Worm (Caenorhabditis elegans) whole organism, L1 larva: ENCODE data around the gene F49H12.7.
A peak's percentile ranks its signal among the peaks of the same experiment; 100 is the strongest.
"Not testable (repeated sequence)": the region's sequence is repeated elsewhere in the genome, so short reads cannot be mapped to it uniquely, and the experiment has no call there.

Experiments used
- C04F5.9 ChIP-seq: sonication (generic microtip); optimal IDR thresholded peaks from 2 replicates; lab custom pipeline; 2016; ENCODE audit warnings: missing genetic modification characterization, missing compliant biosample characterization
- C16A3.4 ChIP-seq: fragments of 150-350 bp; optimal IDR thresholded peaks from 2 replicates; lab custom pipeline; 2014; ENCODE audit warnings: missing biosample characterization, missing genetic modification characterization
- C34B4.2 ChIP-seq: sonication (generic microtip); optimal IDR thresholded peaks from 2 replicates; lab custom pipeline; 2017; ENCODE audit warnings: mild to moderate bottlenecking, missing genetic modification characterization, missing compliant biosample characterization
- F16B12.6 ChIP-seq: fragments of 150-350 bp; optimal IDR thresholded peaks from 2 replicates; lab custom pipeline; 2014; ENCODE audit warnings: missing biosample characterization, missing genetic modification characterization
- aha-1 ChIP-seq: fragments of 150-350 bp; optimal IDR thresholded peaks from 2 replicates; lab custom pipeline; 2014; ENCODE audit warnings: missing biosample characterization, missing genetic modification characterization
- aly-2 ChIP-seq: fragments of 150-350 bp; optimal IDR thresholded peaks from 2 replicates; lab custom pipeline; 2014; ENCODE audit warnings: missing biosample characterization, missing genetic modification characterization
- ama-1 ChIP-seq: fragments of 150-350 bp; optimal IDR thresholded peaks from 2 replicates; lab custom pipeline; 2014
- ceh-8 ChIP-seq: fragments of 200-800 bp; sonication (Bioruptor generic); optimal IDR thresholded peaks from 2 replicates; lab custom pipeline; 2018; ENCODE audit warnings: mild to moderate bottlenecking, missing genetic modification characterization, moderate library complexity, missing compliant biosample characterization
- ceh-90 ChIP-seq: sonication (generic microtip); optimal IDR thresholded peaks from 2 replicates; lab custom pipeline; 2016; ENCODE audit warnings: missing genetic modification characterization, missing compliant biosample characterization
- dpl-1 ChIP-seq, 3 experiments: fragments of 150-350 bp in 2 of 3; sonication (generic microtip) in 1 of 3; optimal IDR thresholded peaks; 2 replicates each; lab custom pipeline; 2014 to 2017; ENCODE audit warnings: missing biosample characterization in 3 of 3, missing genetic modification characterization in 3 of 3, missing genetic modification reagents in 3 of 3
- efl-3 ChIP-seq: fragments of 200-800 bp; sonication (Bioruptor generic); optimal IDR thresholded peaks from 2 replicates; lab custom pipeline; 2018; ENCODE audit warnings: mild to moderate bottlenecking, missing genetic modification characterization, missing compliant biosample characterization
- elt-2 ChIP-seq: sonication (generic microtip); optimal IDR thresholded peaks from 2 replicates; lab custom pipeline; 2016; ENCODE audit warnings: missing genetic modification characterization, mild to moderate bottlenecking, inconsistent platforms, missing compliant biosample characterization, missing genetic modification reagents
- elt-3 ChIP-seq, 6 experiments: fragments of 150-350 bp in 1 of 6; sonication (generic microtip); optimal IDR thresholded peaks; 2 replicates each; lab custom pipeline; 2017 to 2018; ENCODE audit warnings: missing biosample characterization in 6 of 6, missing genetic modification characterization in 6 of 6, inconsistent platforms in 1 of 6
- fkh-4 ChIP-seq: sonication (generic microtip); optimal IDR thresholded peaks from 2 replicates; lab custom pipeline; 2016; ENCODE audit warnings: missing compliant biosample characterization, missing genetic modification characterization, borderline replicate concordance
- fos-1 ChIP-seq: fragments of 150-350 bp; optimal IDR thresholded peaks from 2 replicates; lab custom pipeline; 2014; ENCODE audit warnings: missing biosample characterization, missing genetic modification characterization
- grh-1 ChIP-seq: fragments of 200-800 bp; sonication (Bioruptor generic); IDR thresholded peaks from 2 replicates; pipeline ENCODE4 v1.3.6; 2022; ENCODE audit warnings: missing genetic modification reagents, missing genetic modification characterization, missing compliant biosample characterization
- hlh-4 ChIP-seq: sonication (generic microtip); optimal IDR thresholded peaks from 2 replicates; lab custom pipeline; 2016; ENCODE audit warnings: mild to moderate bottlenecking, missing genetic modification characterization, missing compliant biosample characterization
- hpl-2 ChIP-seq: fragments of 150-350 bp; optimal IDR thresholded peaks from 2 replicates; lab custom pipeline; 2014; ENCODE audit warnings: missing biosample characterization, missing genetic modification reagents, missing genetic modification characterization
- irx-1 ChIP-seq: sonication (generic microtip); optimal IDR thresholded peaks from 2 replicates; lab custom pipeline; 2016; ENCODE audit warnings: missing genetic modification characterization, missing compliant biosample characterization
- isw-1 ChIP-seq: fragments of 200-800 bp; sonication (Bioruptor generic); IDR thresholded peaks from 2 replicates; pipeline ENCODE4 v1.3.6; 2022; ENCODE audit warnings: missing genetic modification characterization, missing compliant biosample characterization
- lin-35 ChIP-seq, 2 experiments: fragments of 150-350 bp; optimal IDR thresholded peaks; 2 replicates each; lab custom pipeline; 2014; ENCODE audit warnings: missing biosample characterization in 2 of 2, missing genetic modification characterization in 2 of 2, missing genetic modification reagents in 2 of 2
- nhr-12 ChIP-seq: sonication (generic microtip); optimal IDR thresholded peaks from 2 replicates; lab custom pipeline; 2017; ENCODE audit warnings: missing biosample characterization, missing genetic modification characterization
- nhr-20 ChIP-seq: sonication (generic microtip); optimal IDR thresholded peaks from 2 replicates; lab custom pipeline; 2016; ENCODE audit warnings: mild to moderate bottlenecking, missing genetic modification characterization, missing compliant biosample characterization
- nhr-47 ChIP-seq: sonication (generic microtip); optimal IDR thresholded peaks from 2 replicates; lab custom pipeline; 2016; ENCODE audit warnings: mild to moderate bottlenecking, missing genetic modification characterization, moderate library complexity, missing compliant biosample characterization
- nhr-71 ChIP-seq: sonication (generic microtip); optimal IDR thresholded peaks from 2 replicates; lab custom pipeline; 2016; ENCODE audit warnings: mild to moderate bottlenecking, missing genetic modification characterization, moderate library complexity, missing compliant biosample characterization
- nhr-77 ChIP-seq: fragments of 150-350 bp; optimal IDR thresholded peaks from 2 replicates; lab custom pipeline; 2014; ENCODE audit warnings: missing biosample characterization, missing genetic modification characterization
- nhr-84 ChIP-seq: sonication (generic microtip); optimal IDR thresholded peaks from 2 replicates; lab custom pipeline; 2017; ENCODE audit warnings: missing biosample characterization, missing genetic modification characterization
- nhr-85 ChIP-seq: sonication (generic microtip); peaks from one replicate; lab custom pipeline; 2016; ENCODE audit warnings: missing genetic modification characterization, inconsistent platforms, missing compliant biosample characterization
- nhr-90 ChIP-seq: sonication (generic microtip); optimal IDR thresholded peaks from 2 replicates; lab custom pipeline; 2016; ENCODE audit warnings: mild to moderate bottlenecking, missing genetic modification characterization, missing compliant biosample characterization; ENCODE audit not compliant: poor library complexity
- pax-3 ChIP-seq: fragments of 200-800 bp; sonication (Bioruptor generic); optimal IDR thresholded peaks from 2 replicates; lab custom pipeline; 2018; ENCODE audit warnings: mild to moderate bottlenecking, missing genetic modification characterization, moderate library complexity, missing compliant biosample characterization
- snpc-4 ChIP-seq: fragments of 150-350 bp; optimal IDR thresholded peaks from 2 replicates; lab custom pipeline; 2014; ENCODE audit warnings: missing biosample characterization, missing genetic modification characterization
- tlp-1 ChIP-seq: fragments of 150-350 bp; optimal IDR thresholded peaks from 2 replicates; lab custom pipeline; 2014; ENCODE audit warnings: missing biosample characterization, missing genetic modification characterization
- unc-130 ChIP-seq: fragments of 150-350 bp; optimal IDR thresholded peaks from 2 replicates; lab custom pipeline; 2017; ENCODE audit warnings: missing biosample characterization, missing genetic modification characterization, inconsistent platforms
- unc-86 ChIP-seq: sonication (generic microtip); optimal IDR thresholded peaks from 2 replicates; lab custom pipeline; 2016; ENCODE audit warnings: missing genetic modification characterization, missing compliant biosample characterization
- unc-98 ChIP-seq: fragments of 200-800 bp; sonication (Bioruptor generic); IDR thresholded peaks from 2 replicates; pipeline ENCODE4 v1.3.6; 2022; ENCODE audit warnings: missing genetic modification characterization, missing compliant biosample characterization

The F49H12.7 gene

DNA sequence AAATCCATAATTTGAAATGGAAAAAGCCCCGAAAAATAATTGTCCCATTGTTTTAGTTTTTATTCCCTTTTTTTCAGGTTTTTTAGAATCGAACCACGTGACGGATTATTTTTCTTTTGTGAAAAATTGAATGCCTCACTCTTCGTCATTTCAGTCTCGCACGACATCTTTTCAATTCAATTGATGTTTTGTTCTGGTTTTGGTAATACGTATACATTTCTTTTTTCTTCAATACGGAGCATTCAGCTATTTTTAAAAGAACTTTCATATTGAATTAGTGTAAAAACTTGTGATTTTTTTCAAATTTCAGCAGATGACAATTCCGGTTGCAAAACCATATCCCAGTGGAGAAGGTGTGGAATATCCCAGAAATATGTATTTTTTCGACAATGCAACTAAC, at the start of gene F49H12.7:
Gene F49H12.7, plus strand, starts transcription at position 301 of the 400 bp plus-strand sequence.
- TF ChIP-seq pax-3 (tag; lab: Kevin White, UChicago), result peak; percentile 50
- TF ChIP-seq efl-3 (GFP tag; lab: Kevin White, UChicago), result no peak

DNA sequence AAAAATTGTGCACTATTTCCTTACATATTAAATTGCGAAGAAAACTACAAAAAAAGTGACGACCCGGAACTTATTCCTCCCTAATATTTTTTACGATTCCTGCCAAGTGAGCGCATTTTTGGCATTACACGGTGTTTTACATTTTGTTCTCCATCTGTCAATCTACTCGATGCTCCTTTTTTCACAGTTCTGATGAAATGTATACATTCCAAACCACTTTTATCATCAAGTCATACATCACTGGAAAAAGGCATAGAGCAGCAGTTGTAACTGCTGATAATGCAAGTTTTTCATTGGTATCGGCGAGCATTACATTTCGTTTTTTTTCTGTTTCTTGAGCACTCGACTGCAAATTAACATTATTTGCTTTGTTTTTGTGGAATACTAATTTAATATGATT, 46.6 kb upstream of the F49H12.7 start:
- peak; percentile 22 for TF ChIP-seq elt-2 (tag; lab: Kevin White, UChicago)
- no peak for TF ChIP-seq nhr-85 (tag; lab: Kevin White, UChicago)
- TF ChIP-seq C34B4.2 (tag; lab: Kevin White, UChicago), result no peak
- TF ChIP-seq snpc-4 (tag; lab: Kevin White, UChicago), result no peak
- TF ChIP-seq lin-35 (GFP tag; optimal IDR thresholded peaks at IDR 0.05; lab: Kevin White, UChicago), result peak in 1 of 2 experiments; percentile 8
- no peak for TF ChIP-seq unc-130 (tag; lab: Kevin White, UChicago)

DNA sequence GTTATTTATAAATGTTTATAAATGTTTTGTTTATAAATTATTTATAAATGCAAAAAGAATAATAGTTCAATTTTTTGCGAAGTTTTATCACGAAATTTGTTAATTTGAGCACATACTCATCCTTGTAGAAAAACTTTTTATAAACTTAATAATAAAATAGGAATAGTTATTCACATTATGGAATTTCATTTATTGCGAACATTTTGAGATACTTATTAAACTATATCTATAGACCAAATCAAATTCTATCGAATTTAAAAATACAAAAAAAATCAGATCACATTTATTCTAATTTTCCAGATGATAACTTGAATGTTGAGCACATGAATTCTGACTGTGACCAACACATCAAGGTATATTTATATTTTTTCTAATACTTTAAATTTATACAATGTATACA, 46.0 kb upstream of the F49H12.7 start, which contains the start of gene Y102A11A.3:
Gene Y102A11A.3, plus strand, starts transcription at position 301 of the 400 bp plus-strand sequence.
- no peak for TF ChIP-seq irx-1 (tag; lab: Kevin White, UChicago)
- TF ChIP-seq ceh-90 (tag; lab: Kevin White, UChicago), result no peak
- no peak for TF ChIP-seq ama-1 (lab: Kevin White, UChicago)
- TF ChIP-seq ceh-8, result no peak
- TF ChIP-seq nhr-12 (tag; lab: Kevin White, UChicago), result no peak
- TF ChIP-seq unc-98 (GFP tag; lab: Robert Waterston, UW), result no peak
- no peak for TF ChIP-seq tlp-1 (tag; lab: Kevin White, UChicago)

DNA sequence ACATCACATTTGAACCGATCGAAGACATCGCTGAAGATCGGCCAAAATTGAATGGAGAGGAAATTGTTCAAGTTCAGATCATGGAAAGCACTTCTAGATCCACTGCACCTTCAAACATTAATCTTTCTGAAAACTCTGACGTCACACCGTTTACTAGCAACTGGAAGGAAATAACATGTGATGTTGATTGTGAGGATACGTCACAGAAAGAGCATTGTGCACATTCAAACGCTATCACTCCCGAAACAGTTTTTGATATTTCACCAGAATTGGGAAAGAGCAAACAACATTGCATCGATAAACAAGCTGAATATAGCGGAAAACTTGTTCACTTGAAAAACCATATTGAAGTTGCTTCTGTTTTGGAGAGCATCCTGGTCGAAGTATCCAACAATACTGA, 43.3 kb upstream of the F49H12.7 start:
- TF ChIP-seq nhr-90 (no peak), lin-35 (GFP tag; optimal IDR thresholded peaks at IDR 0.05; lab: Kevin White, UChicago) (peak in 1 of 2 experiments; percentile 31), elt-2 (tag; lab: Kevin White, UChicago) (peak; percentile 51), nhr-71 (tag; lab: Kevin White, UChicago) (peak; percentile 4)

DNA sequence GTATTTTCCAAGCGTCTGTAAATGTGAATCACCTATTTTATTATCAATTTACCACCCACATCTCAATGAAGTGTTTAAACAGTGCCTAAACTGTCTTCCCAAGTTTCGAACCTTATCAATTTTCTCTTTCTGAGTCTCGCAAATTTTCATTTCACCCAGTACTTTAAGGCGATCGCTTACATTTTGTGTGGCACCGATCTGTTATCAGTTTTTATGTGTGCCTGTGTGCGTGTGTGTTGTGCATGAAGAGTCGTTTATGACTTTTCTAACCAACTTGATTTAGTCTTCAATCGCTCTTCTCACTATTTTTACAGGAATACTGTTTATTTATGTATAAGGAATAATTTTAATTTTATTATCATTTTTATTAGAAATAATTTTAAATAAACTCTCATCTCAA, 39.4 kb upstream of the F49H12.7 start:
- peak; percentile 17 for TF ChIP-seq elt-2 (tag; lab: Kevin White, UChicago)

DNA sequence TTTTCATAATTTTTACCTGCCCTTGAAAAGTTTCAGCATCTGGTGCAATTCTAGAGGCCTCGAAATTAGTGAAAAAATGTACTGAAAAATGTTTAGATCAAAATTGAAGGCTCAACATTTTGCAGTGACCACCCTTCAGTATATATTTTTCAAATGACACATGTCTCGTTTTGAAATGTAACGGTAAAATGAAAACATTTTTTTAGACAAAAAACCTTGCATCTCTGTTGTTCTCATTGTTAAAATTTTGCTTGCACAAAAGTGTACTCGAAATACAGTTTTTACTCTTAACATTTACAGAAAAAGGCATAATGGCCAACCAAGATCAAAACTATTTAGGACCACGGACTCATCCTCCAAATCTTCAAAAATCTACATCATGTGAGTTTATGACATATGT, 38.5 kb upstream of the F49H12.7 start, which contains the start of gene Y102A11A.2:
Gene Y102A11A.2, plus strand, starts transcription at position 301 of the 400 bp plus-strand sequence.
- TF ChIP-seq aly-2 (tag; lab: Kevin White, UChicago); fos-1; fkh-4: not testable (repeated sequence)

DNA sequence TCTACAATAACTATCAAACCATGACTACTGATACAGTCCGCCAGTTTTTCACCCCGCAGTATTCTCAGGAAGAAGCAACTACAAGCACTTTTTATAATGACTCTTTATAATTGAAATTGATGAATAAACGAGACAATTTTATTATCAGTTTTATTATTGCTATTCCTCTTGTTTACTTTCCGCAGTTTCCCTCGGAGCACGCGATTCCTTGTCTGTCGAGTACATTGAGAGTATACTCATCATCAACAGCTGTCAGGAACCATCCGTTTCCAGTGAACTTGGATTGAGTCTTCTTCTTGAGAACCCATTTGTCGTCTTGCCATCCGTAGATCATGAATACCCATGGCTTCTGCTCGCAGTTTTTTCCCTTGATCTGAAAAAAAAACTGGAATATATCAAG, 34.0 kb upstream of the F49H12.7 start:
- TF ChIP-seq hpl-2 (no peak), aha-1 (tag; lab: Kevin White, UChicago) (no peak), C04F5.9 (no peak), nhr-47 (tag; lab: Kevin White, UChicago) (no peak), nhr-20 (no peak), C16A3.4 (tag; lab: Kevin White, UChicago) (no peak), F16B12.6 (tag; lab: Kevin White, UChicago) (no peak), aly-2 (tag; lab: Kevin White, UChicago) (no peak), nhr-84 (tag; lab: Kevin White, UChicago) (no peak), efl-3 (GFP tag; lab: Kevin White, UChicago) (no peak), pax-3 (tag; lab: Kevin White, UChicago) (no peak), isw-1 (GFP tag; lab: Robert Waterston, UW) (no peak), grh-1 (GFP tag; lab: Robert Waterston, UW) (no peak), dpl-1 (GFP tag; optimal IDR thresholded peaks at IDR 0.05; lab: Kevin White, UChicago) (no peak), hlh-4 (tag; lab: Kevin White, UChicago) (no peak), elt-3 (tag; optimal IDR thresholded peaks at IDR 0.05; lab: Kevin White, UChicago) (no peak), unc-86 (tag; lab: Kevin White, UChicago) (no peak), nhr-77 (tag; lab: Kevin White, UChicago) (no peak), ceh-8 (no peak), ama-1 (lab: Kevin White, UChicago) (no peak)
